Fruit fly (Drosophila melanogaster): ENCODE data around the gene CG31674.

The CG31674 gene

DNA sequence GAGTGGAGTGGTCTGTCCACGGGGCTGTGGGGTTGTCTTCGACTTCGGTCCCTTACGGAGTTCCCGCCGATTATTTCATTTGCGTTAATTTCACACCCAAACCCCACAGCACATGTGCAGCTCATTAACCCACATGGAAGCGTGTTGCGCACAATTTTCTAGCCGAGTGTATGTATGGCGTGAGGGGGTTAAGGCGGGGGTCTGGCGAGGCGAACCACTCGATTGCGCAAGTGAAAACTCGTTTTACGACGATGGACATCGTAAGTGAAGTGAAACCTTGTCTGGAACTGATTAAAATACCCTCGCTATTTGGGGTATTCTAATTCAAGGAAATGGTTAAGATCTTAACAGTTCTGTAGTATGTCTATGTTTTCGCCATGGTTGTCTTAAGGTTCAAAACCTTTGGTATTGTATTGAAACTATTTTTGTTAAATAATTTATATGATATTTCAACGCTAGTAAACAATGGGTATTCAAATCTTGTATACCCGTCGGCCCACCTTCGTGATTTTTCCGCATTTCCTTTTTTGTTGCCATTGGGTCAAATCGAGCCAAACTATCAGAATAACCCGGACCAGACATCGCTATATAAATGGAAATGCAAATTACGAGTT is 19.9 kb upstream of the CG31674 start (continued):
- TF ChIP-seq CG14441 (GFP tag; IDR thresholded peaks at IDR 0.05): peak; percentile 62
- TF ChIP-seq hbn (GFP tag; IDR thresholded peaks at IDR 0.05; ENCODE audit: partially characterized antibody): no peak
- TF ChIP-seq Hey (tag; optimal IDR thresholded peaks at IDR 0.05): no peak
- peak; percentile 62 for TF ChIP-seq CG7839 (tag; optimal IDR thresholded peaks at IDR 0.05)
- TF ChIP-seq CG8290 (GFP tag; optimal IDR thresholded peaks at IDR 0.05): no peak
- TF ChIP-seq CG8290 (tag; optimal IDR thresholded peaks at IDR 0.05): no peak
- no peak for TF ChIP-seq CG11456 (GFP tag; IDR thresholded peaks at IDR 0.05)
- TF ChIP-seq Meics (GFP tag; optimal IDR thresholded peaks at IDR 0.05): peak; percentile 39
- TF ChIP-seq TFAM (GFP tag; optimal IDR thresholded peaks at IDR 0.05): no peak
- TF ChIP-seq oc (tag; optimal IDR thresholded peaks at IDR 0.05): peak; percentile 6
- TF ChIP-seq Dref (GFP tag; IDR thresholded peaks at IDR 0.05): no peak
- no peak for TF ChIP-seq fd64A (GFP tag; optimal IDR thresholded peaks at IDR 0.05)
- peak; percentile 18 for TF ChIP-seq CG3281 (GFP tag; optimal IDR thresholded peaks at IDR 0.05)
- TF ChIP-seq E2f2 (GFP tag; IDR thresholded peaks at IDR 0.05): peak; percentile 59
- TF ChIP-seq prd (optimal IDR thresholded peaks at IDR 0.05): no peak
- peak; percentile 60; the same call in 2 of the 3 replicates for TF ChIP-seq prd (GFP tag; IDR thresholded peaks at IDR 0.05)
- peak; percentile 45 for TF ChIP-seq phol (tag; optimal IDR thresholded peaks at IDR 0.05)
- TF ChIP-seq Hmr (GFP tag; optimal IDR thresholded peaks at IDR 0.05): peak; percentile 42
- peak; percentile 2 for TF ChIP-seq pnt (GFP tag; optimal IDR thresholded peaks at IDR 0.05)
- TF ChIP-seq CG1233 (GFP tag; optimal IDR thresholded peaks at IDR 0.05): no peak
- no peak for TF ChIP-seq Adf1 (GFP tag; IDR thresholded peaks at IDR 0.05)
- TF ChIP-seq CG17359 (tag; optimal IDR thresholded peaks at IDR 0.05): peak; percentile 74
- no peak for TF ChIP-seq Bteb2 (GFP tag; optimal IDR thresholded peaks at IDR 0.05)
- peak; percentile 39; the same call in 1 of the 2 replicates for TF ChIP-seq Atf6 (GFP tag; IDR thresholded peaks at IDR 0.05)
- TF ChIP-seq lov (optimal IDR thresholded peaks at IDR 0.05): no peak
- TF ChIP-seq lov (GFP tag; IDR thresholded peaks at IDR 0.05): no peak; the same call in 2 of the 3 replicates
- TF ChIP-seq CG30431 (GFP tag; optimal IDR thresholded peaks at IDR 0.05): no peak
- peak; percentile 49 for TF ChIP-seq CG14050 (GFP tag; IDR thresholded peaks at IDR 0.05)
- no peak for TF ChIP-seq Hmx (GFP tag; optimal IDR thresholded peaks at IDR 0.05)
- TF ChIP-seq pb (GFP tag; optimal IDR thresholded peaks at IDR 0.05): no peak
- TF ChIP-seq corto (GFP tag; optimal IDR thresholded peaks at IDR 0.05): no peak
- TF ChIP-seq Hsf (GFP tag; optimal IDR thresholded peaks at IDR 0.05): peak; percentile 6
- TF ChIP-seq run (tag; optimal IDR thresholded peaks at IDR 0.05): no peak
- TF ChIP-seq CG5953 (GFP tag; IDR thresholded peaks at IDR 0.05): no peak
- peak; percentile 36; the same call in 1 of the 3 replicates for TF ChIP-seq CG11093 (GFP tag; IDR thresholded peaks at IDR 0.05)
- TF ChIP-seq CG9727 (GFP tag; optimal IDR thresholded peaks at IDR 0.05): no peak
- no peak for TF ChIP-seq Lhr (GFP tag; optimal IDR thresholded peaks at IDR 0.05)
- TF ChIP-seq CG12942 (GFP tag; optimal IDR thresholded peaks at IDR 0.05): peak; percentile 4
- no peak for TF ChIP-seq CG2199 (GFP tag; IDR thresholded peaks at IDR 0.05)
- TF ChIP-seq CG5245 (GFP tag; optimal IDR thresholded peaks at IDR 0.05): no peak
- no peak for TF ChIP-seq Abd-B (GFP tag; optimal IDR thresholded peaks at IDR 0.05)
- no peak for TF ChIP-seq zen (tag; optimal IDR thresholded peaks at IDR 0.05)
- no peak for TF ChIP-seq Dip3 (GFP tag; optimal IDR thresholded peaks at IDR 0.05)
- TF ChIP-seq psq (GFP tag; optimal IDR thresholded peaks at IDR 0.05): no peak
- peak; percentile 23 for TF ChIP-seq CG4424 (GFP tag; optimal IDR thresholded peaks at IDR 0.05)
- TF ChIP-seq CG18476 (GFP tag; optimal IDR thresholded peaks at IDR 0.05): peak; percentile 25
- no peak for TF ChIP-seq Ada2b (GFP tag; IDR thresholded peaks at IDR 0.05)
- TF ChIP-seq CG10366 (GFP tag; IDR thresholded peaks at IDR 0.05): peak; percentile 54; the same call in 1 of the 2 replicates
- no peak for TF ChIP-seq HLHmδ (GFP tag; optimal IDR thresholded peaks at IDR 0.05)
- TF ChIP-seq CG3726 (GFP tag; IDR thresholded peaks at IDR 0.05): no peak
- TF ChIP-seq nmo (GFP tag; optimal IDR thresholded peaks at IDR 0.05): peak; percentile 58
- peak; percentile 59 to 62 for TF ChIP-seq bsh (GFP tag; optimal IDR thresholded peaks at IDR 0.05)

All from whole organism, embryonic.